Fruit fly (Drosophila melanogaster) whole organism, prepupa: Measurements from ENCODE around the gene Ras85D.

Experiments
- CG11294 ChIP-seq: fragments of 200-800 bp; sonication (Bioruptor generic); IDR thresholded peaks from 2 replicates; pipeline ENCODE4 v1.3.6; 2022; ENCODE audit warnings: missing biosample characterization, missing genetic modification characterization
- CG11762 ChIP-seq: fragments of 200-800 bp; sonication (Bioruptor generic); optimal IDR thresholded peaks from 3 replicates; lab custom pipeline; 2016; ENCODE audit warnings: missing biosample characterization, missing genetic modification characterization; ENCODE audit not compliant: insufficient read depth
- CG11902 ChIP-seq: fragments of 200-800 bp; sonication (Bioruptor generic); optimal IDR thresholded peaks from 3 replicates; lab custom pipeline; 2016; ENCODE audit warnings: missing biosample characterization, missing genetic modification characterization
- CG15336 ChIP-seq: fragments of 200-800 bp; sonication (Bioruptor generic); IDR thresholded peaks from 2 replicates; pipeline ENCODE4 v1.3.6; 2022; ENCODE audit warnings: missing biosample characterization, missing genetic modification characterization
- CG16779 ChIP-seq: fragments of 200-800 bp; sonication (Bioruptor generic); optimal IDR thresholded peaks from 3 replicates; lab custom pipeline; 2017; ENCODE audit warnings: missing biosample characterization, mild to moderate bottlenecking, missing genetic modification characterization
- CG3032 ChIP-seq: fragments of 200-800 bp; optimal IDR thresholded peaks from 2 replicates; lab custom pipeline; 2019; ENCODE audit warnings: missing biosample characterization, mild to moderate bottlenecking, missing genetic modification characterization, moderate library complexity
- CG32006 ChIP-seq: fragments of 200-800 bp; sonication (Bioruptor generic); optimal IDR thresholded peaks from 3 replicates; lab custom pipeline; 2017; ENCODE audit warnings: missing biosample characterization, mild to moderate bottlenecking, missing genetic modification characterization
- CG34406 ChIP-seq: fragments of 200-800 bp; sonication (Bioruptor generic); optimal IDR thresholded peaks from 3 replicates; lab custom pipeline; 2016; ENCODE audit warnings: missing biosample characterization, missing genetic modification characterization
- CG6163 ChIP-seq: fragments of 200-800 bp; sonication (Bioruptor generic); IDR thresholded peaks from 3 replicates; pipeline ENCODE4 v1.3.6; 2022; ENCODE audit warnings: missing biosample characterization, missing genetic modification characterization
- CG6276 ChIP-seq: fragments of 200-800 bp; sonication (Bioruptor generic); optimal IDR thresholded peaks from 2 replicates; lab custom pipeline; 2017; ENCODE audit warnings: missing biosample characterization, mild to moderate bottlenecking, missing genetic modification characterization
- CG6808 ChIP-seq: fragments of 200-800 bp; sonication (Bioruptor generic); optimal IDR thresholded peaks from 3 replicates; lab custom pipeline; 2017; ENCODE audit warnings: missing biosample characterization, missing genetic modification characterization, mild to moderate bottlenecking, moderate library complexity, missing genetic modification reagents
- CG7368 ChIP-seq: fragments of 200-800 bp; sonication (Bioruptor generic); optimal IDR thresholded peaks from 3 replicates; lab custom pipeline; 2016; ENCODE audit warnings: missing biosample characterization, missing genetic modification characterization
- CG8119 ChIP-seq: fragments of 200-800 bp; sonication (Bioruptor generic); IDR thresholded peaks from 3 replicates; pipeline ENCODE4 v1.3.6; 2022; ENCODE audit warnings: missing biosample characterization, missing genetic modification characterization
- CG8632 ChIP-seq: fragments of 200-800 bp; sonication (Bioruptor generic); optimal IDR thresholded peaks from 3 replicates; lab custom pipeline; 2016; ENCODE audit warnings: missing biosample characterization, missing genetic modification characterization
- Eip75B ChIP-seq: fragments of 200-800 bp; sonication (Bioruptor generic); optimal IDR thresholded peaks from 3 replicates; lab custom pipeline; 2016; ENCODE audit warnings: missing biosample characterization, missing genetic modification characterization
- Eip93F ChIP-seq: fragments of 200-800 bp; sonication (Bioruptor generic); optimal IDR thresholded peaks from 2 replicates; lab custom pipeline; 2016; ENCODE audit warnings: missing biosample characterization, mild to moderate bottlenecking, missing genetic modification characterization
- Ets21C ChIP-seq: fragments of 200-800 bp; sonication (Bioruptor generic); optimal IDR thresholded peaks from 3 replicates; lab custom pipeline; 2016; ENCODE audit warnings: missing biosample characterization, missing genetic modification characterization
- Ets96B ChIP-seq: fragments of 200-800 bp; optimal IDR thresholded peaks from 2 replicates; lab custom pipeline; 2019; ENCODE audit warnings: missing biosample characterization, mild to moderate bottlenecking, missing genetic modification characterization, moderate library complexity
- Hr38 ChIP-seq: sonication (Bioruptor generic); optimal IDR thresholded peaks from 2 replicates; lab custom pipeline; 2016; ENCODE audit warnings: missing biosample characterization, missing genetic modification characterization
- Smox ChIP-seq: fragments of 200-800 bp; sonication (Bioruptor generic); optimal IDR thresholded peaks from 3 replicates; lab custom pipeline; 2016; ENCODE audit warnings: missing biosample characterization, missing genetic modification characterization
- Sox14 ChIP-seq: fragments of 200-800 bp; sonication (Bioruptor generic); optimal IDR thresholded peaks from 3 replicates; lab custom pipeline; 2016; ENCODE audit warnings: missing biosample characterization, missing genetic modification characterization
- Sox15 ChIP-seq: fragments of 200-800 bp; sonication (Bioruptor generic); optimal IDR thresholded peaks from 3 replicates; lab custom pipeline; 2016; ENCODE audit warnings: missing biosample characterization, missing genetic modification characterization
- achi ChIP-seq: fragments of 200-800 bp; sonication (Bioruptor generic); optimal IDR thresholded peaks from 3 replicates; lab custom pipeline; 2016; ENCODE audit warnings: missing biosample characterization, missing genetic modification characterization
- acj6 ChIP-seq: fragments of 200-800 bp; sonication (Bioruptor generic); optimal IDR thresholded peaks from 3 replicates; lab custom pipeline; 2016; ENCODE audit warnings: missing biosample characterization, missing genetic modification characterization
- dac ChIP-seq: fragments of 200-800 bp; sonication (Bioruptor generic); optimal IDR thresholded peaks from 2 replicates; lab custom pipeline; 2017; ENCODE audit warnings: missing biosample characterization, mild to moderate bottlenecking, missing genetic modification characterization
- eg ChIP-seq: fragments of 200-800 bp; sonication (Bioruptor generic); IDR thresholded peaks from 3 replicates; pipeline ENCODE4 v1.3.6; 2022; ENCODE audit warnings: missing biosample characterization, missing genetic modification characterization
- fd59A ChIP-seq: fragments of 200-800 bp; sonication (Bioruptor generic); optimal IDR thresholded peaks from 2 replicates; lab custom pipeline; 2017; ENCODE audit warnings: missing biosample characterization, mild to moderate bottlenecking, missing genetic modification characterization, missing genetic modification reagents
- fkh ChIP-seq: fragments of 200-800 bp; sonication (Bioruptor generic); optimal IDR thresholded peaks from 3 replicates; lab custom pipeline; 2017; ENCODE audit warnings: missing biosample characterization, mild to moderate bottlenecking, missing genetic modification characterization, moderate library complexity
- lz ChIP-seq: fragments of 200-800 bp; sonication (Bioruptor generic); optimal IDR thresholded peaks from 3 replicates; lab custom pipeline; 2016; ENCODE audit warnings: missing biosample characterization, missing genetic modification characterization
- spab ChIP-seq: fragments of 200-800 bp; sonication (Bioruptor generic); optimal IDR thresholded peaks from 2 replicates; lab custom pipeline; 2017; ENCODE audit warnings: missing biosample characterization, mild to moderate bottlenecking, missing genetic modification characterization, missing genetic modification reagents
- ss ChIP-seq, 2 experiments: fragments of 200-800 bp; sonication (Bioruptor generic); optimal IDR thresholded peaks; 2 replicates in 1 of 2; 3 replicates in 1 of 2; lab custom pipeline; 2017 to 2018; ENCODE audit warnings: mild to moderate bottlenecking in 2 of 2, missing biosample characterization in 2 of 2, missing genetic modification characterization in 2 of 2, moderate library complexity in 1 of 2
- svp ChIP-seq: fragments of 200-800 bp; sonication (Bioruptor generic); peaks from one replicate; lab custom pipeline; 2016; ENCODE audit warnings: missing biosample characterization, missing genetic modification characterization

Gene Ras85D

DNA sequence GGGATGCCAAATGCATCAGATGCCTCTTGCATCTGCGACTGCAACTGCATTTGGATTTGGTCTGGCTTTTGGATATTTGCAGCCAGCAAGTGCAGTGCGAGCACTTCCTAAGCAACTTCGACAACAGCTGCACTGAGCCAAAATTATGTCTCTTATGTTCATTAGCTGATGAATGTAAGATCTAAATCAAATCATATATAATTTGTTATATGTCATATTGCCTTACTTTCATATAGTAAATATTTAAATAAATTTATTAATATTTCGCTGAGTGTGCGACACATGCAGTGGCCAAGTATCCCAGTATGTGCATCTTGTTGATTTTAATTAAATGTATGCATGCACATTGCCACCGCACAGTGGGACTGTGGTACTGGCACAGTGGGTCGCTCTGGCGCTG is 32.5 kb downstream of the Ras85D start (continued):
- peak; percentile 83 for TF ChIP-seq CG15336 (GFP tag; lab: Robert Waterston, UW)
- TF ChIP-seq Smox (GFP tag; lab: Kevin White, UChicago) = no peak
- no peak for TF ChIP-seq Sox15
- no peak for TF ChIP-seq CG11762
- TF ChIP-seq CG16779 (tag; lab: Kevin White, UChicago) = no peak
- peak; percentile 76 for TF ChIP-seq CG8119 (GFP tag; lab: Robert Waterston, UW)
- peak; percentile 11 for TF ChIP-seq dac (GFP tag; lab: Kevin White, UChicago)
- TF ChIP-seq CG32006 (GFP tag; lab: Kevin White, UChicago) = peak; percentile 54
- TF ChIP-seq Ets21C = no peak
- no peak for TF ChIP-seq fd59A (GFP tag; lab: Kevin White, UChicago)
- no peak for TF ChIP-seq CG7368 (GFP tag; lab: Kevin White, UChicago)
- TF ChIP-seq eg = peak; percentile 63; the same call in 1 of the 3 replicates
- no peak; the same call in 1 of the 2 replicates for TF ChIP-seq CG11294
- no peak for TF ChIP-seq CG34406 (GFP tag; lab: Kevin White, UChicago)
- no peak for TF ChIP-seq spab (GFP tag; lab: Kevin White, UChicago)
- no peak for TF ChIP-seq Sox14 (GFP tag; lab: Kevin White, UChicago)
- peak; percentile 26 for TF ChIP-seq achi (GFP tag; lab: Kevin White, UChicago)
- no peak for TF ChIP-seq CG8632 (GFP tag; lab: Kevin White, UChicago)
- no peak for TF ChIP-seq lz (GFP tag; lab: Kevin White, UChicago)
- TF ChIP-seq ss (GFP tag; optimal IDR thresholded peaks at IDR 0.05; lab: Kevin White, UChicago) = no peak
- TF ChIP-seq CG11902 = no peak
- TF ChIP-seq svp = no peak
- peak; percentile 65 for TF ChIP-seq CG6163 (GFP tag; lab: Robert Waterston, UW)
- TF ChIP-seq CG6276 (GFP tag; lab: Kevin White, UChicago) = peak; percentile 48
- TF ChIP-seq Eip93F (GFP tag; lab: Kevin White, UChicago) = no peak
- peak; percentile 8 for TF ChIP-seq acj6
- TF ChIP-seq fkh (GFP tag; lab: Kevin White, UChicago) = no peak
- no peak for TF ChIP-seq Hr38
- no peak for TF ChIP-seq CG3032 (tag; lab: Kevin White, UChicago)
- TF ChIP-seq CG6808 (GFP tag; lab: Kevin White, UChicago) = no peak
- no peak for TF ChIP-seq Ets96B (tag; lab: Kevin White, UChicago)

dm6 chr3R:9468109-9468508 is 44.8 kb downstream of the Ras85D start:
- TF ChIP-seq svp (peak; percentile 36), Eip75B (GFP tag; lab: Kevin White, UChicago) (no peak), Smox (GFP tag; lab: Kevin White, UChicago) (no peak)
